Worm (Caenorhabditis elegans) whole organism, L4 larva: ENCODE data around the gene Y75B12A.2.

Experiments used
- D1046.2 ChIP-seq: fragments of 200-800 bp; sonication (Bioruptor generic); IDR thresholded peaks from 2 replicates; pipeline ENCODE4 v1.3.6; 2022; ENCODE audit warnings: missing genetic modification characterization, missing compliant biosample characterization
- F10B5.3 ChIP-seq: sonication (generic microtip); optimal IDR thresholded peaks from 2 replicates; lab custom pipeline; 2016; ENCODE audit warnings: mild to moderate bottlenecking, missing genetic modification characterization, missing compliant biosample characterization
- F26F4.8 ChIP-seq: fragments of 200-800 bp; sonication (Bioruptor generic); conservative IDR thresholded peaks from 2 replicates; pipeline ENCODE4 v1.3.6; 2022; ENCODE audit warnings: missing genetic modification characterization, missing compliant biosample characterization
- F37D6.2 ChIP-seq: sonication (generic microtip); optimal IDR thresholded peaks from 2 replicates; lab custom pipeline; 2016; ENCODE audit warnings: mild to moderate bottlenecking, missing genetic modification characterization, missing compliant biosample characterization
- F49E8.2 ChIP-seq: sonication (generic microtip); optimal IDR thresholded peaks from 2 replicates; lab custom pipeline; 2016; ENCODE audit warnings: missing compliant biosample characterization, mild to moderate bottlenecking, missing genetic modification characterization, borderline replicate concordance
- T20F7.1 ChIP-seq: fragments of 200-800 bp; sonication (Bioruptor generic); optimal IDR thresholded peaks from 2 replicates; lab custom pipeline; 2018; ENCODE audit warnings: mild to moderate bottlenecking, missing genetic modification characterization, missing compliant biosample characterization
- Y105C5A.15 ChIP-seq: fragments of 200-800 bp; sonication (Bioruptor generic); IDR thresholded peaks from 2 replicates; pipeline ENCODE4 v1.3.6; 2022; ENCODE audit warnings: missing genetic modification characterization, missing compliant biosample characterization
- ZK337.2 ChIP-seq: fragments of 200-800 bp; sonication (Bioruptor generic); IDR thresholded peaks from 2 replicates; pipeline ENCODE4 v1.3.6; 2022; ENCODE audit warnings: missing genetic modification reagents, missing genetic modification characterization, missing compliant biosample characterization
- ZK546.5 ChIP-seq, 2 experiments: sonication (generic microtip); optimal IDR thresholded peaks; 2 replicates each; lab custom pipeline; 2017; ENCODE audit warnings: missing biosample characterization in 2 of 2, missing genetic modification characterization in 2 of 2
- aha-1 ChIP-seq: fragments of 150-350 bp; peaks from one replicate; lab custom pipeline; 2014; ENCODE audit warnings: missing biosample characterization, missing genetic modification characterization
- aly-2 ChIP-seq: sonication (generic microtip); optimal IDR thresholded peaks from 2 replicates; lab custom pipeline; 2018; ENCODE audit warnings: missing biosample characterization, missing genetic modification characterization
- attf-4 ChIP-seq: sonication (generic microtip); optimal IDR thresholded peaks from 3 replicates; lab custom pipeline; 2017; ENCODE audit warnings: missing biosample characterization, missing genetic modification characterization
- ceh-32 ChIP-seq: sonication (generic microtip); optimal IDR thresholded peaks from 2 replicates; lab custom pipeline; 2016; ENCODE audit warnings: mild to moderate bottlenecking, missing genetic modification characterization, missing compliant biosample characterization; ENCODE audit not compliant: poor library complexity
- ceh-44 ChIP-seq: fragments of 200-800 bp; sonication (Bioruptor generic); IDR thresholded peaks from 2 replicates; pipeline ENCODE4 v1.3.6; 2022; ENCODE audit warnings: missing genetic modification reagents, missing genetic modification characterization, missing compliant biosample characterization
- cey-2 ChIP-seq: sonication (generic microtip); optimal IDR thresholded peaks from 3 replicates; lab custom pipeline; 2017; ENCODE audit warnings: missing genetic modification characterization, mild to moderate bottlenecking, missing compliant biosample characterization, antibody characterized with exemption, borderline replicate concordance; ENCODE audit not compliant: insufficient read depth
- ctbp-1 ChIP-seq: fragments of 200-800 bp; sonication (Bioruptor generic); IDR thresholded peaks from 2 replicates; pipeline ENCODE4 v1.3.6; 2022; ENCODE audit warnings: missing genetic modification reagents, missing genetic modification characterization, missing compliant biosample characterization
- daf-12 ChIP-seq: fragments of 150-350 bp; optimal IDR thresholded peaks from 2 replicates; lab custom pipeline; 2014; ENCODE audit warnings: missing biosample characterization, missing genetic modification reagents, missing genetic modification characterization
- dmd-9 ChIP-seq: fragments of 200-800 bp; sonication (Bioruptor generic); IDR thresholded peaks from 2 replicates; pipeline ENCODE4 v1.3.6; 2022; ENCODE audit warnings: missing genetic modification reagents, missing genetic modification characterization, missing compliant biosample characterization
- dpl-1 ChIP-seq: fragments of 150-350 bp; optimal IDR thresholded peaks from 2 replicates; lab custom pipeline; 2014; ENCODE audit warnings: missing biosample characterization, missing genetic modification reagents, missing genetic modification characterization
- duxl-1 ChIP-seq: sonication (generic microtip); optimal IDR thresholded peaks from 2 replicates; lab custom pipeline; 2016; ENCODE audit warnings: mild to moderate bottlenecking, missing genetic modification characterization, moderate library complexity, missing compliant biosample characterization; ENCODE audit not compliant: poor library complexity
- egl-43 ChIP-seq: fragments of 200-800 bp; sonication (Bioruptor generic); IDR thresholded peaks from 2 replicates; pipeline ENCODE4 v1.3.6; 2022; ENCODE audit warnings: missing genetic modification reagents, missing genetic modification characterization, missing compliant biosample characterization
- fkh-10 ChIP-seq: fragments of 150-350 bp; optimal IDR thresholded peaks from 2 replicates; lab custom pipeline; 2014; ENCODE audit warnings: missing biosample characterization, missing genetic modification reagents, missing genetic modification characterization
- fos-1 ChIP-seq: fragments of 150-350 bp; optimal IDR thresholded peaks from 2 replicates; lab custom pipeline; 2014; ENCODE audit warnings: missing biosample characterization, missing genetic modification characterization
- hlh-11 ChIP-seq: fragments of 200-800 bp; sonication (Bioruptor generic); optimal IDR thresholded peaks from 2 replicates; lab custom pipeline; 2018; ENCODE audit warnings: mild to moderate bottlenecking, missing genetic modification characterization, missing compliant biosample characterization
- hmg-1.1 ChIP-seq: fragments of 200-800 bp; sonication (Bioruptor generic); IDR thresholded peaks from 2 replicates; pipeline ENCODE4 v1.3.6; 2022; ENCODE audit warnings: missing genetic modification reagents, missing genetic modification characterization, missing compliant biosample characterization
- jun-1 ChIP-seq: fragments of 150-350 bp; optimal IDR thresholded peaks from 2 replicates; lab custom pipeline; 2014; ENCODE audit warnings: missing biosample characterization, missing genetic modification reagents, missing genetic modification characterization
- lim-7 ChIP-seq: fragments of 200-800 bp; sonication (Bioruptor generic); IDR thresholded peaks from 2 replicates; pipeline ENCODE4 v1.3.6; 2022; ENCODE audit warnings: missing genetic modification characterization, missing compliant biosample characterization
- lin-13 ChIP-seq: fragments of 150-350 bp; optimal IDR thresholded peaks from 2 replicates; lab custom pipeline; 2014; ENCODE audit warnings: missing biosample characterization, missing genetic modification reagents, missing genetic modification characterization
- lin-15B ChIP-seq: fragments of 150-350 bp; sonication (generic microtip); optimal IDR thresholded peaks from 3 replicates; lab custom pipeline; 2014; ENCODE audit warnings: missing biosample characterization, missing genetic modification characterization
- lin-39 ChIP-seq: fragments of 150-350 bp; optimal IDR thresholded peaks from 2 replicates; lab custom pipeline; 2014; ENCODE audit warnings: missing biosample characterization, missing genetic modification reagents, missing genetic modification characterization
- lir-3 ChIP-seq: sonication (generic microtip); optimal IDR thresholded peaks from 2 replicates; lab custom pipeline; 2016; ENCODE audit warnings: mild to moderate bottlenecking, missing genetic modification characterization, missing compliant biosample characterization
- madf-5 ChIP-seq, 2 experiments: fragments of 200-800 bp; sonication (Bioruptor generic); IDR thresholded peaks; 2 replicates each; pipeline ENCODE4 v1.3.6; 2022; ENCODE audit warnings: missing compliant biosample characterization in 2 of 2, missing genetic modification characterization in 2 of 2
- nhr-102 ChIP-seq: sonication (generic microtip); optimal IDR thresholded peaks from 2 replicates; lab custom pipeline; 2016; ENCODE audit warnings: mild to moderate bottlenecking, missing genetic modification characterization, moderate library complexity, missing compliant biosample characterization
- nhr-111 ChIP-seq: fragments of 200-800 bp; sonication (Bioruptor generic); optimal IDR thresholded peaks from 2 replicates; lab custom pipeline; 2018; ENCODE audit warnings: mild to moderate bottlenecking, missing genetic modification characterization, missing compliant biosample characterization
- nhr-237 ChIP-seq: sonication (generic microtip); optimal IDR thresholded peaks from 2 replicates; lab custom pipeline; 2017; ENCODE audit warnings: missing biosample characterization, missing genetic modification characterization
- nhr-25 ChIP-seq: sonication (generic microtip); optimal IDR thresholded peaks from 2 replicates; lab custom pipeline; 2017; ENCODE audit warnings: missing genetic modification characterization, mild to moderate bottlenecking, missing compliant biosample characterization, antibody characterized with exemption, moderate library complexity, borderline replicate concordance; ENCODE audit not compliant: insufficient read depth
- nhr-28 ChIP-seq: fragments of 150-350 bp; optimal IDR thresholded peaks from 2 replicates; lab custom pipeline; 2014; ENCODE audit warnings: missing biosample characterization, missing genetic modification characterization
- nhr-42 ChIP-seq: fragments of 200-800 bp; sonication (Bioruptor generic); IDR thresholded peaks from 2 replicates; pipeline ENCODE4 v1.3.6; 2022; ENCODE audit warnings: missing genetic modification characterization, missing compliant biosample characterization
- nhr-6 ChIP-seq: fragments of 150-350 bp; optimal IDR thresholded peaks from 2 replicates; lab custom pipeline; 2014; ENCODE audit warnings: missing biosample characterization, missing genetic modification characterization
- nhr-76 ChIP-seq: fragments of 150-350 bp; optimal IDR thresholded peaks from 2 replicates; lab custom pipeline; 2014; ENCODE audit warnings: missing biosample characterization, missing genetic modification characterization
- nhr-77 ChIP-seq: fragments of 150-350 bp; optimal IDR thresholded peaks from 2 replicates; lab custom pipeline; 2014; ENCODE audit warnings: missing biosample characterization, missing genetic modification characterization
- sdz-12 ChIP-seq: fragments of 200-800 bp; sonication (Bioruptor generic); optimal IDR thresholded peaks from 2 replicates; lab custom pipeline; 2018; ENCODE audit warnings: mild to moderate bottlenecking, missing genetic modification characterization, missing compliant biosample characterization
- skn-1 ChIP-seq: fragments of 150-350 bp; optimal IDR thresholded peaks from 2 replicates; lab custom pipeline; 2014; ENCODE audit warnings: missing biosample characterization, missing genetic modification characterization
- snpc-1.2 ChIP-seq: fragments of 200-800 bp; sonication (Bioruptor generic); IDR thresholded peaks from 2 replicates; pipeline ENCODE4 v1.3.6; 2022; ENCODE audit warnings: missing genetic modification reagents, missing genetic modification characterization, missing compliant biosample characterization
- snpc-4 ChIP-seq: fragments of 150-350 bp; optimal IDR thresholded peaks from 2 replicates; lab custom pipeline; 2014; ENCODE audit warnings: missing biosample characterization, missing genetic modification characterization
- spr-1 ChIP-seq: sonication (generic microtip); optimal IDR thresholded peaks from 2 replicates; lab custom pipeline; 2016; ENCODE audit warnings: mild to moderate bottlenecking, missing genetic modification characterization, missing compliant biosample characterization
- tag-97 ChIP-seq: fragments of 200-800 bp; sonication (Bioruptor generic); IDR thresholded peaks from 2 replicates; pipeline ENCODE4 v1.3.6; 2022; ENCODE audit warnings: missing genetic modification characterization, missing compliant biosample characterization
- unc-62 ChIP-seq, 3 experiments: fragments of 150-350 bp in 1 of 3; sonication (generic microtip); optimal IDR thresholded peaks in 2 of 3; peaks in 1 of 3; 1 replicate in 1 of 3; 2 replicates in 2 of 3; lab custom pipeline; 2014 to 2017; ENCODE audit warnings: missing biosample characterization in 3 of 3, missing genetic modification characterization in 3 of 3, missing genetic modification reagents in 3 of 3, missing genotype in 1 of 3
- vab-7 ChIP-seq: fragments of 200-800 bp; sonication (Bioruptor generic); IDR thresholded peaks from 2 replicates; pipeline ENCODE4 v1.3.6; 2022; ENCODE audit warnings: missing genetic modification reagents, missing genetic modification characterization, missing compliant biosample characterization
- zag-1 ChIP-seq: fragments of 150-350 bp; optimal IDR thresholded peaks from 2 replicates; lab custom pipeline; 2014; ENCODE audit warnings: missing biosample characterization, missing genetic modification characterization

Gene Y75B12A.2

DNA sequence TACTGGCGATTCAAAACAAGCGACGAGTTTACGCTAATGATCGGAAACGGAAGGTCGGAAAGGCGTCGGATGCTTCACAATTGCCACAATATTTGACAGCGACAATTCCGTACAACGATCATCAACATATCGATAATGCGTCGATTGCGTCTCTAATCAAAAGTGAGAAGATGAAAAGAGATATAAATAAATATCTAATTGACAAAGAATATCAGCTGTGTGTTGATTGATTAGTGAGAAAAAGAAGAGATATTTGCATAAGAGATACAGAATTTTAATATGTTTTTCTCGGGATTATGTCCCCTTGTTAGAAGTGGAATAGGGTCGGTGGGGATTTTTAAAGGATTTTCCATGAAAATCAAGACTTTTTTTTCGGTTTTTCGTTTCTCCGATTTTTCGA lies 30.8 kb upstream of the Y75B12A.2 start:
- TF ChIP-seq snpc-4 (tag; lab: Kevin White, UChicago) (no peak), tag-97 (GFP tag; lab: Robert Waterston, UW) (no peak), lin-39 (tag; lab: Kevin White, UChicago) (no peak), dmd-9 (GFP tag; lab: Robert Waterston, UW) (no peak), fkh-10 (GFP tag; lab: Kevin White, UChicago) (no peak), snpc-1.2 (GFP tag; lab: Robert Waterston, UW) (no peak), nhr-76 (tag; lab: Kevin White, UChicago) (no peak), daf-12 (no peak), duxl-1 (tag; lab: Kevin White, UChicago) (no peak), attf-4 (tag; lab: Kevin White, UChicago) (no peak), fos-1 (tag; lab: Kevin White, UChicago) (no peak), nhr-77 (tag; lab: Kevin White, UChicago) (no peak), lir-3 (tag; lab: Kevin White, UChicago) (no peak), nhr-42 (GFP tag; lab: Robert Waterston, UW) (no peak)

DNA sequence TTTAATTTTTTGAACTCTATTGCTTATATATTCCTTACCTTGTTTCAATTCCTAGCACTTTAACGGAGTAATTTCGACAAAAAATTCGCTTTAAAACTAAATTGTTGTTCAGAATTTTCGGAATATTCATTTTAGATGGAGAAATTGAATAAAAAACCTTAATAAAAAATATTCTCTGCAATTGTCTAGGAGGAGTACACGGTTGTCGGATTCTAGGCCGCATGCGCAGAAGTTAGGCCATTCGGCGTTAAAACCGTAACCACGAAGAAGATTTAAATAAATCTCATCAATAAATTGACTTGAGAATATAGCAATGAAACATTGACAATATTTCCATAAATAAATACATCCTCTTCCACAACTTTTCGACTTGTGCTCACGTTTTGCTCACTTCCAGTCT lies 27.1 kb upstream of the Y75B12A.2 start, which contains the start of the genes C01G10.10 and C01G10.9:
Gene C01G10.10 (minus strand): TSS at position 151 of the 400 bp plus-strand sequence.
Gene C01G10.9 (plus strand): TSS at position 240 of the 400 bp plus-strand sequence.
- TF ChIP-seq hlh-11 (no peak), Y105C5A.15 (GFP tag; lab: Robert Waterston, UW) (no peak), nhr-102 (tag; lab: Kevin White, UChicago) (peak; percentile 8), nhr-6 (tag; lab: Kevin White, UChicago) (peak; percentile 69), nhr-28 (tag; lab: Kevin White, UChicago) (no peak), madf-5 (GFP tag; IDR thresholded peaks at IDR 0.05; lab: Robert Waterston, UW) (no peak), jun-1 (tag; lab: Kevin White, UChicago) (no peak), dpl-1 (GFP tag; lab: Kevin White, UChicago) (peak; percentile 63), F26F4.8 (GFP tag; lab: Robert Waterston, UW) (no peak), nhr-237 (tag; lab: Kevin White, UChicago) (no peak), cey-2 (tag; lab: Kevin White, UChicago) (no peak), ctbp-1 (no peak), F10B5.3 (tag; lab: Kevin White, UChicago) (no peak), ceh-44 (GFP tag; lab: Robert Waterston, UW) (no peak), aha-1 (tag; lab: Kevin White, UChicago) (peak; percentile 31), vab-7 (no peak), fos-1 (tag; lab: Kevin White, UChicago) (no peak), spr-1 (tag; lab: Kevin White, UChicago) (peak; percentile 31), lin-15B (tag; lab: Kevin White, UChicago) (no peak), daf-12 (no peak), nhr-25 (no peak), ZK337.2 (0 out of 2 replicates have a peak, but pooled peaks have one; percentile 69), unc-62 (GFP tag; optimal IDR thresholded peaks at IDR 0.05 in 1 of 2; lab: Kevin White, UChicago) (no peak), unc-62 (tag; optimal IDR thresholded peaks at IDR 0.05; lab: Kevin White, UChicago) (no peak), zag-1 (tag; lab: Kevin White, UChicago) (no peak), hmg-1.1 (no peak), ceh-32 (tag; lab: Kevin White, UChicago) (no peak), nhr-111 (GFP tag; lab: Kevin White, UChicago) (no peak), skn-1 (no peak), ZK546.5 (tag; optimal IDR thresholded peaks at IDR 0.05; lab: Kevin White, UChicago) (no peak), dmd-9 (GFP tag; lab: Robert Waterston, UW) (peak; percentile 58; the same call in 1 of the 2 replicates), lim-7 (GFP tag; lab: Robert Waterston, UW) (no peak), F37D6.2 (no peak), nhr-76 (tag; lab: Kevin White, UChicago) (no peak), D1046.2 (GFP tag; lab: Robert Waterston, UW) (no peak), T20F7.1 (GFP tag; lab: Kevin White, UChicago) (peak; percentile 33), fkh-10 (GFP tag; lab: Kevin White, UChicago) (no peak), F49E8.2 (tag; lab: Kevin White, UChicago) (peak; percentile 1), aly-2 (tag; lab: Kevin White, UChicago) (no peak), lin-13 (peak; percentile 49), egl-43 (GFP tag; lab: Robert Waterston, UW) (no peak), sdz-12 (GFP tag; lab: Kevin White, UChicago) (no peak)
